Fruit fly (Drosophila melanogaster): ENCODE data around the gene CG44774.
A peak's percentile ranks its signal among the peaks of the same experiment; 100 is the strongest.

DNA sequence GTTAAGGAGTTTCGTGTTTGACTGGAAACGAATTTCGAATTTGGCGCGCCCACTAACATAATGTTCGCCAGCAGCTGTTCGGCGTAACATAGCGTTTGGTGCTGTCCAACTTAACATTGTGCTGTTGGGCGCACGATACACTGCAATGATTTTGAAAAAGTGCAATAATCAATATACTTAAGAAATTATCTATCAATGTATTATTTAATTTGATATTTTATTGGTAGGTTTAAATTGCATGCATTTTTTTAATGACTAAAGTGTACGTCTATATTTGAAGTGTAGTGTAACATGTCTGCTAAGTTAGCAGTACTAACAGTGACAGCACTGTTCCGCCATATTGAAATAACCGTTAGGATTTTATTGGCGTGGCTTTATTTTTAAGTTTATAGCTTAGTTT lies 31.3 kb downstream of the CG44774 start, which contains the start of gene CG6927:
- peak; percentile 83 for TF ChIP-seq CG14655 (GFP tag; optimal IDR thresholded peaks at IDR 0.05)
- TF ChIP-seq EcR (GFP tag; optimal IDR thresholded peaks at IDR 0.05), result no peak
- TF ChIP-seq fd96Ca (GFP tag; IDR thresholded peaks at IDR 0.05), result peak; percentile 83
- peak; percentile 89 for TF ChIP-seq rn (GFP tag; IDR thresholded peaks at IDR 0.05)
- peak; percentile 27 for TF ChIP-seq Pif1B (GFP tag; optimal IDR thresholded peaks at IDR 0.05)
- peak; percentile 81 for TF ChIP-seq CG15710 (tag; optimal IDR thresholded peaks at IDR 0.05)
- TF ChIP-seq CG8159 (tag; optimal IDR thresholded peaks at IDR 0.05), result peak; percentile 76
- TF ChIP-seq CG8301 (tag; optimal IDR thresholded peaks at IDR 0.05), result peak; percentile 77

Measured in whole organism, pupa.